Fruit fly (Drosophila melanogaster) S2 (cell line): ENCODE data around the gene RluA-1.

ENCODE experiments used
- CG8478 ChIP-seq: fragments of >200 bp; optimal IDR thresholded peaks from 2 replicates; lab custom pipeline; 2018
- CTCF ChIP-seq, 2 experiments: fragments of >200 bp; optimal IDR thresholded peaks; 2 replicates each; lab custom pipeline; 2018

Gene RluA-1

dm6 chr2L:10428528-10428927 lies 45.6 kb downstream of the RluA-1 start, which contains the start of gene CG5188:
TSS of gene CG5188 (plus strand) at chr2L:10428829.
- TF ChIP-seq CG8478 (lab: Kevin White, UChicago) (no peak), CTCF (optimal IDR thresholded peaks at IDR 0.05; lab: Kevin White, UChicago) (no peak)

dm6 chr2L:10426534-10427048 lies 47.6 kb downstream of the RluA-1 start, which contains the start of the genes SmB and KdelR:
TSS of gene SmB (minus strand) at chr2L:10426627.
TSS of gene KdelR (plus strand) at chr2L:10426887.
- TF ChIP-seq CG8478 (lab: Kevin White, UChicago) (no peak), CTCF (optimal IDR thresholded peaks at IDR 0.05; lab: Kevin White, UChicago) (no peak)

- TF ChIP-seq CG8478 (lab: Kevin White, UChicago) (no peak), CTCF (optimal IDR thresholded peaks at IDR 0.05; lab: Kevin White, UChicago) (no peak)
These were observed 48.5 kb downstream of the RluA-1 start for dm6 chr2L:10425599-10425998.

- TF ChIP-seq CG8478 (lab: Kevin White, UChicago) (no peak), CTCF (optimal IDR thresholded peaks at IDR 0.05; lab: Kevin White, UChicago) (no peak)
These were observed 51.2 kb downstream of the RluA-1 start, which contains the start of the genes pie and Wdfy2 for dm6 chr2L:10422643-10423606. TSS of gene pie (minus strand) at chr2L:10422780. TSS of gene Wdfy2 (plus strand) at chr2L:10423291.

dm6 chr2L:10418981-10419380 lies 55.2 kb downstream of the RluA-1 start, which contains the start of gene RfC3:
TSS of gene RfC3 (plus strand) at chr2L:10419190.
- TF ChIP-seq CTCF (optimal IDR thresholded peaks at IDR 0.05; lab: Kevin White, UChicago) (no peak), CG8478 (lab: Kevin White, UChicago) (no peak)
